Fruit fly (Drosophila melanogaster) whole organism, adult: ENCODE data around the gene FucT6.

Experiments
- CG11617 ChIP-seq: fragments of 200-800 bp; sonication (Bioruptor generic); optimal IDR thresholded peaks from 2 replicates; lab custom pipeline; 2017; ENCODE audit warnings: mild to moderate bottlenecking, missing biosample characterization, missing genetic modification reagents, missing genetic modification characterization
- CG1620 ChIP-seq: fragments of 200-800 bp; sonication (Bioruptor generic); optimal IDR thresholded peaks from 2 replicates; lab custom pipeline; 2016; ENCODE audit warnings: missing biosample characterization, missing genetic modification characterization
- CG5204 ChIP-seq: fragments of 200-800 bp; sonication (Bioruptor generic); optimal IDR thresholded peaks from 2 replicates; lab custom pipeline; 2016; ENCODE audit warnings: missing biosample characterization, missing genetic modification characterization
- CG7101 ChIP-seq: fragments of 200-800 bp; sonication (Bioruptor generic); optimal IDR thresholded peaks from 2 replicates; lab custom pipeline; 2018; ENCODE audit warnings: missing biosample characterization, mild to moderate bottlenecking, missing genetic modification characterization, moderate library complexity
- Hr96 ChIP-seq: fragments of 200-800 bp; sonication (Bioruptor generic); optimal IDR thresholded peaks from 2 replicates; lab custom pipeline; 2016; ENCODE audit warnings: missing biosample characterization, missing genetic modification characterization
- Mnt ChIP-seq: fragments of 200-800 bp; sonication (Bioruptor generic); optimal IDR thresholded peaks from 2 replicates; lab custom pipeline; 2016; ENCODE audit warnings: missing biosample characterization, mild to moderate bottlenecking, missing genetic modification characterization
- kay ChIP-seq: fragments of 200-800 bp; sonication (Bioruptor generic); peaks from one replicate; lab custom pipeline; 2016; ENCODE audit warnings: missing biosample characterization, missing genetic modification characterization, borderline replicate concordance
- pad ChIP-seq: fragments of 200-800 bp; sonication (Bioruptor generic); optimal IDR thresholded peaks from 3 replicates; lab custom pipeline; 2017; ENCODE audit warnings: missing biosample characterization, missing genetic modification characterization, mild to moderate bottlenecking, moderate library complexity, missing genetic modification reagents
- tj ChIP-seq: fragments of 200-800 bp; sonication (Bioruptor generic); optimal IDR thresholded peaks from 3 replicates; lab custom pipeline; 2017; ENCODE audit warnings: missing biosample characterization, mild to moderate bottlenecking, missing genetic modification characterization, moderate library complexity
- toe ChIP-seq: fragments of 200-800 bp; sonication (Bioruptor generic); optimal IDR thresholded peaks from 2 replicates; lab custom pipeline; 2016; ENCODE audit warnings: missing biosample characterization, missing genetic modification characterization

DNA sequence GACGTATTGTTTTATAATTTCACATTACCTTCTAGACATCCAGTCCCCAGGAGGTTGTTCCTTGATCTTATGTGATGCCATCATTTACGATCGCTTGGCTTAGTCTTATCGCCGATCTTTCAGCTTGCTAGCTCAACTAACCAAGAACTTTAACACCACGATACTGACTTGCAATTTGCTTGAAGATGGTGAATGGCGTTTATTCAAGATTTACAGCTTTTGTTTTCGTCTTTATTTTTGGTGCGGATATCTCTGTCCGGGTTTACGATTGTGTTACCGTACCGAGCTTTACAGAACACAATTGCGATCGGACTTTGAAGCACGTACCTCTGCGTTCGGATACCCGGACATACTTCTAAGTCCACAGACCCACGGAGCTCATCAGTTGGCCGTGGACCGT lies 14.2 kb upstream of the FucT6 start, which contains the start of gene CG15221:
- no peak for TF ChIP-seq toe (GFP tag; lab: Kevin White, UChicago)
- no peak for TF ChIP-seq CG7101 (tag; lab: Kevin White, UChicago)
- no peak for TF ChIP-seq kay (GFP tag; lab: Kevin White, UChicago)
- TF ChIP-seq CG1620 (GFP tag; lab: Kevin White, UChicago), result no peak
- no peak for TF ChIP-seq CG11617 (GFP tag; lab: Kevin White, UChicago)
- TF ChIP-seq CG5204, result no peak
- TF ChIP-seq Mnt (GFP tag; lab: Kevin White, UChicago), result no peak
- no peak for TF ChIP-seq tj (GFP tag; lab: Kevin White, UChicago)
- no peak for TF ChIP-seq pad
- no peak for TF ChIP-seq Hr96 (GFP tag; lab: Kevin White, UChicago)
